Worm (Caenorhabditis elegans) whole organism, L4 larva: Measurements from ENCODE around the gene K10H10.6.

Experiments used
- Y48G9A.11 ChIP-seq: fragments of 200-800 bp; sonication (Bioruptor generic); IDR thresholded peaks from 2 replicates; pipeline ENCODE4 v1.3.6; 2022; ENCODE audit warnings: missing genetic modification reagents, missing genetic modification characterization, missing compliant biosample characterization
- attf-4 ChIP-seq: sonication (generic microtip); optimal IDR thresholded peaks from 3 replicates; lab custom pipeline; 2017; ENCODE audit warnings: missing biosample characterization, missing genetic modification characterization
- dpl-1 ChIP-seq: fragments of 150-350 bp; optimal IDR thresholded peaks from 2 replicates; lab custom pipeline; 2014; ENCODE audit warnings: missing biosample characterization, missing genetic modification reagents, missing genetic modification characterization
- hif-1 ChIP-seq, 2 experiments: sonication (generic microtip); optimal IDR thresholded peaks; 2 replicates each; lab custom pipeline; 2016 to 2017; ENCODE audit warnings: missing compliant biosample characterization in 2 of 2, missing genetic modification characterization in 2 of 2, missing genetic modification reagents in 2 of 2, missing genotype in 2 of 2, mild to moderate bottlenecking in 1 of 2
- pqm-1 ChIP-seq: sonication (generic microtip); optimal IDR thresholded peaks from 2 replicates; lab custom pipeline; 2017; ENCODE audit warnings: missing biosample characterization, missing genetic modification characterization
- skn-1 ChIP-seq: fragments of 150-350 bp; optimal IDR thresholded peaks from 2 replicates; lab custom pipeline; 2014; ENCODE audit warnings: missing biosample characterization, missing genetic modification characterization
- tag-97 ChIP-seq: fragments of 200-800 bp; sonication (Bioruptor generic); IDR thresholded peaks from 2 replicates; pipeline ENCODE4 v1.3.6; 2022; ENCODE audit warnings: missing genetic modification characterization, missing compliant biosample characterization
- unc-62 ChIP-seq, 3 experiments: fragments of 150-350 bp in 1 of 3; sonication (generic microtip); optimal IDR thresholded peaks in 2 of 3; peaks in 1 of 3; 1 replicate in 1 of 3; 2 replicates in 2 of 3; lab custom pipeline; 2014 to 2017; ENCODE audit warnings: missing biosample characterization in 3 of 3, missing genetic modification characterization in 3 of 3, missing genetic modification reagents in 3 of 3, missing genotype in 1 of 3

ce11 chrII:14492592-14493196 is 10.4 kb upstream of the K10H10.6 start:
- TF ChIP-seq Y48G9A.11 (GFP tag; lab: Robert Waterston, UW) (no peak), hif-1 (tag; optimal IDR thresholded peaks at IDR 0.05; lab: Kevin White, UChicago) (no peak), pqm-1 (tag; lab: Kevin White, UChicago) (no peak), unc-62 (GFP tag; optimal IDR thresholded peaks at IDR 0.05 in 1 of 2; lab: Kevin White, UChicago) (no peak), unc-62 (tag; optimal IDR thresholded peaks at IDR 0.05; lab: Kevin White, UChicago) (no peak), attf-4 (tag; lab: Kevin White, UChicago) (no peak), tag-97 (GFP tag; lab: Robert Waterston, UW) (no peak), dpl-1 (GFP tag; lab: Kevin White, UChicago) (no peak), skn-1 (tag; lab: Kevin White, UChicago) (no peak)
